Fruit fly (Drosophila melanogaster) whole organism, prepupa: ENCODE results near the gene CG10761.

Source experiments
- CG10631 ChIP-seq: fragments of 200-800 bp; sonication (Bioruptor generic); optimal IDR thresholded peaks from 2 replicates; lab custom pipeline; 2016; ENCODE audit warnings: missing biosample characterization, missing genetic modification characterization
- CG11294 ChIP-seq: fragments of 200-800 bp; sonication (Bioruptor generic); IDR thresholded peaks from 2 replicates; pipeline ENCODE4 v1.3.6; 2022; ENCODE audit warnings: missing biosample characterization, missing genetic modification characterization
- CG15336 ChIP-seq: fragments of 200-800 bp; sonication (Bioruptor generic); IDR thresholded peaks from 2 replicates; pipeline ENCODE4 v1.3.6; 2022; ENCODE audit warnings: missing biosample characterization, missing genetic modification characterization
- CG3032 ChIP-seq: fragments of 200-800 bp; optimal IDR thresholded peaks from 2 replicates; lab custom pipeline; 2019; ENCODE audit warnings: missing biosample characterization, mild to moderate bottlenecking, missing genetic modification characterization, moderate library complexity
- CG31627 ChIP-seq: fragments of 200-800 bp; sonication (Bioruptor generic); optimal IDR thresholded peaks from 3 replicates; lab custom pipeline; 2016; ENCODE audit warnings: missing biosample characterization, missing genetic modification characterization
- CG32006 ChIP-seq: fragments of 200-800 bp; sonication (Bioruptor generic); optimal IDR thresholded peaks from 3 replicates; lab custom pipeline; 2017; ENCODE audit warnings: missing biosample characterization, mild to moderate bottlenecking, missing genetic modification characterization
- CG34406 ChIP-seq: fragments of 200-800 bp; sonication (Bioruptor generic); optimal IDR thresholded peaks from 3 replicates; lab custom pipeline; 2016; ENCODE audit warnings: missing biosample characterization, missing genetic modification characterization
- CG4318 ChIP-seq: fragments of 200-800 bp; sonication (Bioruptor generic); optimal IDR thresholded peaks from 3 replicates; lab custom pipeline; 2017; ENCODE audit warnings: missing biosample characterization, mild to moderate bottlenecking, missing genetic modification characterization
- CG6163 ChIP-seq: fragments of 200-800 bp; sonication (Bioruptor generic); IDR thresholded peaks from 3 replicates; pipeline ENCODE4 v1.3.6; 2022; ENCODE audit warnings: missing biosample characterization, missing genetic modification characterization
- CG6792 ChIP-seq: fragments of 200-800 bp; sonication (Bioruptor generic); optimal IDR thresholded peaks from 3 replicates; lab custom pipeline; 2016; ENCODE audit warnings: missing biosample characterization, missing genetic modification characterization
- CG6808 ChIP-seq: fragments of 200-800 bp; sonication (Bioruptor generic); optimal IDR thresholded peaks from 3 replicates; lab custom pipeline; 2017; ENCODE audit warnings: missing biosample characterization, missing genetic modification characterization, mild to moderate bottlenecking, moderate library complexity, missing genetic modification reagents
- CG7368 ChIP-seq: fragments of 200-800 bp; sonication (Bioruptor generic); optimal IDR thresholded peaks from 3 replicates; lab custom pipeline; 2016; ENCODE audit warnings: missing biosample characterization, missing genetic modification characterization
- CG8119 ChIP-seq: fragments of 200-800 bp; sonication (Bioruptor generic); IDR thresholded peaks from 3 replicates; pipeline ENCODE4 v1.3.6; 2022; ENCODE audit warnings: missing biosample characterization, missing genetic modification characterization
- CG8319 ChIP-seq: fragments of 200-800 bp; sonication (Bioruptor generic); optimal IDR thresholded peaks from 3 replicates; lab custom pipeline; 2016; ENCODE audit warnings: missing biosample characterization, missing genetic modification characterization
- Eip78C ChIP-seq: fragments of 200-800 bp; sonication (Bioruptor generic); peaks from one replicate; lab custom pipeline; 2016; ENCODE audit warnings: missing biosample characterization, missing genetic modification characterization
- Ets96B ChIP-seq: fragments of 200-800 bp; optimal IDR thresholded peaks from 2 replicates; lab custom pipeline; 2019; ENCODE audit warnings: missing biosample characterization, mild to moderate bottlenecking, missing genetic modification characterization, moderate library complexity
- Gug ChIP-seq: fragments of 200-800 bp; sonication (Bioruptor generic); IDR thresholded peaks from 2 replicates; pipeline ENCODE4 v1.3.6; 2022; ENCODE audit warnings: missing biosample characterization, missing genetic modification characterization
- Hr39 ChIP-seq: fragments of 200-800 bp; sonication (Bioruptor generic); optimal IDR thresholded peaks from 2 replicates; lab custom pipeline; 2016; ENCODE audit warnings: missing biosample characterization, missing genetic modification characterization
- Hr4 ChIP-seq: fragments of 200-800 bp; sonication (Bioruptor generic); optimal IDR thresholded peaks from 3 replicates; lab custom pipeline; 2016; ENCODE audit warnings: missing biosample characterization, missing genetic modification characterization
- Met ChIP-seq: fragments of 200-800 bp; sonication (Bioruptor generic); optimal IDR thresholded peaks from 3 replicates; lab custom pipeline; 2016; ENCODE audit warnings: missing biosample characterization, missing genetic modification characterization
- Sox14 ChIP-seq: fragments of 200-800 bp; sonication (Bioruptor generic); optimal IDR thresholded peaks from 3 replicates; lab custom pipeline; 2016; ENCODE audit warnings: missing biosample characterization, missing genetic modification characterization
- achi ChIP-seq: fragments of 200-800 bp; sonication (Bioruptor generic); optimal IDR thresholded peaks from 3 replicates; lab custom pipeline; 2016; ENCODE audit warnings: missing biosample characterization, missing genetic modification characterization
- acj6 ChIP-seq: fragments of 200-800 bp; sonication (Bioruptor generic); optimal IDR thresholded peaks from 3 replicates; lab custom pipeline; 2016; ENCODE audit warnings: missing biosample characterization, missing genetic modification characterization
- cyc ChIP-seq: fragments of 200-800 bp; sonication (Bioruptor generic); optimal IDR thresholded peaks from 3 replicates; lab custom pipeline; 2016; ENCODE audit warnings: missing biosample characterization, missing genetic modification characterization
- eg ChIP-seq: fragments of 200-800 bp; sonication (Bioruptor generic); IDR thresholded peaks from 3 replicates; pipeline ENCODE4 v1.3.6; 2022; ENCODE audit warnings: missing biosample characterization, missing genetic modification characterization
- esn ChIP-seq: fragments of 200-800 bp; sonication (Bioruptor generic); optimal IDR thresholded peaks from 2 replicates; lab custom pipeline; 2016; ENCODE audit warnings: missing biosample characterization, mild to moderate bottlenecking, missing genetic modification characterization, moderate library complexity
- fkh ChIP-seq: fragments of 200-800 bp; sonication (Bioruptor generic); optimal IDR thresholded peaks from 3 replicates; lab custom pipeline; 2017; ENCODE audit warnings: missing biosample characterization, mild to moderate bottlenecking, missing genetic modification characterization, moderate library complexity
- lz ChIP-seq: fragments of 200-800 bp; sonication (Bioruptor generic); optimal IDR thresholded peaks from 3 replicates; lab custom pipeline; 2016; ENCODE audit warnings: missing biosample characterization, missing genetic modification characterization
- net ChIP-seq: fragments of 200-800 bp; sonication (Bioruptor generic); optimal IDR thresholded peaks from 3 replicates; lab custom pipeline; 2016; ENCODE audit warnings: missing biosample characterization, missing genetic modification characterization
- pdm3 ChIP-seq: fragments of 200-800 bp; sonication (Bioruptor generic); optimal IDR thresholded peaks from 3 replicates; lab custom pipeline; 2016; ENCODE audit warnings: missing biosample characterization, missing genetic modification characterization
- spab ChIP-seq: fragments of 200-800 bp; sonication (Bioruptor generic); optimal IDR thresholded peaks from 2 replicates; lab custom pipeline; 2017; ENCODE audit warnings: missing biosample characterization, mild to moderate bottlenecking, missing genetic modification characterization, missing genetic modification reagents
- ss ChIP-seq, 2 experiments: fragments of 200-800 bp; sonication (Bioruptor generic); optimal IDR thresholded peaks; 2 replicates in 1 of 2; 3 replicates in 1 of 2; lab custom pipeline; 2017 to 2018; ENCODE audit warnings: mild to moderate bottlenecking in 2 of 2, missing biosample characterization in 2 of 2, missing genetic modification characterization in 2 of 2, moderate library complexity in 1 of 2
- svp ChIP-seq: fragments of 200-800 bp; sonication (Bioruptor generic); peaks from one replicate; lab custom pipeline; 2016; ENCODE audit warnings: missing biosample characterization, missing genetic modification characterization
- topi ChIP-seq: fragments of 200-800 bp; sonication (Bioruptor generic); optimal IDR thresholded peaks from 3 replicates; lab custom pipeline; 2016; ENCODE audit warnings: missing biosample characterization, missing genetic modification characterization

Gene CG10761

DNA sequence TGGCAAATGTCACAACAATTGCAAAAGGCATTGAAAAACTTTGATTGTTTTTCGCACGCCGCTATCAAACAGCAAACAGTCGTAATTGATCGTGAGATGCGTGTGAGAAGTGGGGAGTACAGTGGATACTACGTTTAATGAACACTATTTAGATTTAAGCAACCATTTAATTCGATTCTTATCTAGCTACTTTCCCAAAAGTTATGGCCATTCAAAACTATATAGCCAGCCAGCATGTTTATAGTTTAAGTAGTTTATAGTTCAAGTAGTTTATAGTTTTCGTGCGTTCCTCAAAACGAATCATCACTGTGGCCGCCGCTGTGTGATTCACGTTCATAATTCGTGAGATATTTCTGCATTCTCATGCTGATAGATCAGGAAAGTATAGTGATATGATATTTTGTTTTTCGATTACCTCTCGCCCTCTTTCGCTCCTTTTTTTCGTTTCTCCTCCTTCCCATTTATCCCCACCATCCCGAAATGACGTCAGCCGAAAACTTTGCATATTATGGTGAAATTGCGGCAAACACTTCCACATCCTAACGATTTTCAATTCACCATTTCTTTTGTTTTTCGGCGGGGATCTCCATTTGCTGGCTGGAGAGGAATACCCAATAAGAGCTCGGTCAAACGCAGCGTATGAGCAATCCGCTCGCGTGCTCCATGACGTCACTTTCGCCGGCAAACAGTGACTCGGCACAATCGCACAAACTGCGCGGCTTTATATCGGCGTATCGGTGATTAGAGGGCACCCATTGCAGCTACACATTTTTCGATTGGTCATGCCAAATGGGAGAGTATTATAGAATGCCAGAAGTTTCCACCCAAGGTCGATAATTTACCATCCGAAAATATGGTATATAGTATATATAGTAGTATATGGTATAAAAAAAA is 49.0 kb downstream of the CG10761 start:
- TF ChIP-seq Hr39 (GFP tag; lab: Kevin White, UChicago), result peak; percentile 25
- no peak for TF ChIP-seq Sox14 (GFP tag; lab: Kevin White, UChicago)
- TF ChIP-seq CG6808 (GFP tag; lab: Kevin White, UChicago), result no peak
- TF ChIP-seq Met (GFP tag; lab: Kevin White, UChicago), result peak; percentile 3
- peak; percentile 31 for TF ChIP-seq svp (GFP tag; lab: Kevin White, UChicago)
- peak; percentile 36 for TF ChIP-seq pdm3 (GFP tag; lab: Kevin White, UChicago)
- no peak for TF ChIP-seq Ets96B (tag; lab: Kevin White, UChicago)
- peak; percentile 54 for TF ChIP-seq Eip78C (GFP tag; lab: Kevin White, UChicago)
- TF ChIP-seq CG8319 (GFP tag; lab: Kevin White, UChicago), result no peak
- TF ChIP-seq cyc (GFP tag; lab: Kevin White, UChicago), result peak; percentile 13
- peak; percentile 31 for TF ChIP-seq fkh
- peak; percentile 28; the same call in 1 of the 3 replicates for TF ChIP-seq eg (GFP tag; lab: Robert Waterston, UW)
- peak; percentile 15 for TF ChIP-seq acj6 (GFP tag; lab: Kevin White, UChicago)
- TF ChIP-seq spab (GFP tag; lab: Kevin White, UChicago), result no peak
- peak; percentile 5 for TF ChIP-seq achi
- TF ChIP-seq CG10631 (GFP tag; lab: Kevin White, UChicago), result peak; percentile 17
- TF ChIP-seq CG3032, result no peak
- peak; percentile 3 for TF ChIP-seq CG31627 (GFP tag; lab: Kevin White, UChicago)
- TF ChIP-seq topi (GFP tag; lab: Kevin White, UChicago), result peak; percentile 21
- peak; percentile 0 for TF ChIP-seq CG6792 (GFP tag; lab: Kevin White, UChicago)
- no peak for TF ChIP-seq CG7368 (GFP tag; lab: Kevin White, UChicago)
- peak; percentile 24 for TF ChIP-seq Hr4 (GFP tag; lab: Kevin White, UChicago)
- no peak for TF ChIP-seq Gug (GFP tag; lab: Robert Waterston, UW)
- TF ChIP-seq CG15336, result 0 out of 2 replicates have a peak, but pooled peaks have one; percentile 16
- peak; percentile 50; the same call in 1 of the 2 replicates for TF ChIP-seq CG11294 (GFP tag; lab: Robert Waterston, UW)
- peak; percentile 15 for TF ChIP-seq esn (GFP tag; lab: Kevin White, UChicago)
- no peak for TF ChIP-seq net (GFP tag; lab: Kevin White, UChicago)
- TF ChIP-seq lz (GFP tag; lab: Kevin White, UChicago), result peak; percentile 30
- TF ChIP-seq CG6163, result 0 out of 3 replicates have a peak, but pooled peaks have one; percentile 17
- TF ChIP-seq CG8119 (GFP tag; lab: Robert Waterston, UW), result no peak
- no peak for TF ChIP-seq CG34406 (GFP tag; lab: Kevin White, UChicago)
- peak; percentile 6 for TF ChIP-seq CG32006 (GFP tag; lab: Kevin White, UChicago)
- TF ChIP-seq ss (GFP tag; optimal IDR thresholded peaks at IDR 0.05; lab: Kevin White, UChicago), result no peak

DNA sequence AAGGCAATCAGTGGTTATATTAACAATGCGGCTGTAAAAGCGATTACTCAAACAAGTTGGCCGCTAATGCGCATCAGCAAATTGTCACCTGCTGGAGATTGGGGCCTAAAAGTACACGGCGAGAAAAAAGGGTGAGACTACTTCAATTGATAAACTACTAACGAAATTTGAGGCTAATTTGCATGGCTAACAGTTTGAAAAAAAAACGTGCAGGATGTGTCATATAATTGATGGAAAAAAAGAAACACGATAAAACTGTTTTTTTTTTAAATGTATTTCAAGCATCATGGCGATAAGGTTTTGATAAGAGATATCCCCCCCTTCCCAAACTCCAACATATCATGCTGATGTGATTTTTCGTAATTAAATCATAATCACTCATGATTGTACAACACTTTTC is 49.9 kb downstream of the CG10761 start:
- TF ChIP-seq svp (GFP tag; lab: Kevin White, UChicago) (peak; percentile 51), esn (GFP tag; lab: Kevin White, UChicago) (peak; percentile 8), Met (GFP tag; lab: Kevin White, UChicago) (peak; percentile 2), CG8319 (GFP tag; lab: Kevin White, UChicago) (no peak), topi (GFP tag; lab: Kevin White, UChicago) (no peak), Eip78C (GFP tag; lab: Kevin White, UChicago) (peak; percentile 59), lz (GFP tag; lab: Kevin White, UChicago) (peak; percentile 10), CG4318 (no peak), spab (GFP tag; lab: Kevin White, UChicago) (no peak)
